Worm (Caenorhabditis elegans): Measurements from ENCODE around the gene catp-7.

Gene catp-7

DNA sequence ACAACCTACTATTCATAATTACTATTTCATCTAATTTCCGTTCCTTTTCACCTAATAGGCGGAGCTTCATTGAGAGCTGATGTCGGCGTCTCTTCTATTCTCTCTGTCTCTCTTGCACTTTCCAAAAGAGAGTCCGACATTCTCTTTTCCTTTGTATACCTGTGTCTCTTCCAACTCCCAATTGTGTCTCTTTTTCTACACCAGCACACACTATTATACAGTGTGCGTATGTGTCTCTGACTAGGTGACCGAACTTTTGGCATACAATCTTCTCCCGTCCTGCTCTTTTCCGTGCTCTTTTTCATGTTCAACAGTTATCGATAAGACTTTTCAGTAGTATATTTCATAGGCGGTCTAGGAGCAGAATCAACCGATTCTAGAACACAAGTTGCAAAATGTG is 45.5 kb upstream of the catp-7 start:
- TF ChIP-seq F37D6.2 (tag; optimal IDR thresholded peaks at IDR 0.05) (no peak), pha-4 (GFP tag; IDR thresholded peaks at IDR 0.05) (no peak), pha-4 (tag; optimal IDR thresholded peaks at IDR 0.05) (no peak), nhr-28 (tag; optimal IDR thresholded peaks at IDR 0.05) (peak; percentile 71), mes-2 (tag; optimal IDR thresholded peaks at IDR 0.05; ENCODE audit: poor library complexity, severe bottlenecking) (peak; percentile 61), ceh-20 (GFP tag; IDR thresholded peaks at IDR 0.05) (no peak), lin-39 (tag; optimal IDR thresholded peaks at IDR 0.05) (no peak), dve-1 (tag; optimal IDR thresholded peaks at IDR 0.05; ENCODE audit: insufficient read depth) (peak; percentile 44), pqm-1 (tag; optimal IDR thresholded peaks at IDR 0.05) (peak; percentile 82), nhr-77 (tag; optimal IDR thresholded peaks at IDR 0.05) (peak; percentile 18), ceh-62 (tag; optimal IDR thresholded peaks at IDR 0.05) (no peak), hlh-11 (tag; optimal IDR thresholded peaks at IDR 0.05) (peak; percentile 66), daf-16 (GFP tag; optimal IDR thresholded peaks at IDR 0.05) (no peak), daf-16 (tag; optimal IDR thresholded peaks at IDR 0.05) (peak; percentile 48), nhr-41 (GFP tag; IDR thresholded peaks at IDR 0.05) (0 out of 2 replicates have a peak, but pooled peaks have one; percentile 21), Y48G9A.11 (GFP tag; IDR thresholded peaks at IDR 0.05) (no peak), dmd-6 (GFP tag; IDR thresholded peaks at IDR 0.05) (peak; percentile 73)

DNA sequence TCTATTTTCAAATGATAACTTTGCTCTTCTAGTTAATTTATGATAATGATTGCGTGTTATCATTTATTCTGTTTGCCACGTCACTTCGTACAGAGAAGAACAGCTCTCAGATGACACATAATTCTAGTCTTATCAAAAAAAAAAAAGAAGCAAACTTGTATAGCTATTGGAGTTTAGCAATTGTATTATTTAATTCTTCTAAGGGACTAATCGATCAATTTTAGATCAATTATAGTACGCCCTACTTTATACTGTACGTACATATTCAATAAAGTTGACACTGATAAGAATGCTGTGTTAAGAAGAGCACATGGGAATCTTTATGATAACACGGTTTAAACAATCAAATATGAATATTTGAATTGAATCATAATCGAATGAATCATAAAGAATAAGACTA is 43.5 kb upstream of the catp-7 start:
- peak; percentile 20 for TF ChIP-seq aha-1 (tag)
- peak; percentile 63; the same call in 1 of the 2 replicates for TF ChIP-seq dmd-6 (GFP tag; IDR thresholded peaks at IDR 0.05)
- no peak for TF ChIP-seq mes-2 (tag; optimal IDR thresholded peaks at IDR 0.05; ENCODE audit: poor library complexity, severe bottlenecking)
- no peak for TF ChIP-seq daf-16 (GFP tag; optimal IDR thresholded peaks at IDR 0.05)
- TF ChIP-seq daf-16 (tag; optimal IDR thresholded peaks at IDR 0.05): peak; percentile 76
- no peak for TF ChIP-seq lin-1 (GFP tag; IDR thresholded peaks at IDR 0.05)
- TF ChIP-seq Y75B8A.6 (GFP tag; IDR thresholded peaks at IDR 0.05): no peak
- TF ChIP-seq nhr-77 (tag; optimal IDR thresholded peaks at IDR 0.05): peak; percentile 15
- TF ChIP-seq unc-39 (tag; optimal IDR thresholded peaks at IDR 0.05): no peak
- TF ChIP-seq fos-1 (tag; optimal IDR thresholded peaks at IDR 0.05): peak; percentile 20
- peak; percentile 74 for TF ChIP-seq nhr-28 (tag; optimal IDR thresholded peaks at IDR 0.05)
- TF ChIP-seq ztf-11 (tag; optimal IDR thresholded peaks at IDR 0.05): no peak
- no peak for TF ChIP-seq aly-2 (tag; optimal IDR thresholded peaks at IDR 0.05)
- TF ChIP-seq jun-1 (tag; optimal IDR thresholded peaks at IDR 0.05): no peak
- TF ChIP-seq pha-4 (GFP tag; IDR thresholded peaks at IDR 0.05): 0 out of 2 replicates have a peak, but pooled peaks have one; percentile 38
- no peak for TF ChIP-seq pha-4 (tag; optimal IDR thresholded peaks at IDR 0.05)
- TF ChIP-seq nhr-41 (GFP tag; IDR thresholded peaks at IDR 0.05): no peak
- no peak for TF ChIP-seq nhr-111 (GFP tag; optimal IDR thresholded peaks at IDR 0.05)
- TF ChIP-seq hlh-30 (tag; optimal IDR thresholded peaks at IDR 0.05; ENCODE audit: insufficient read depth): no peak
- no peak for TF ChIP-seq lir-3 (tag; optimal IDR thresholded peaks at IDR 0.05)
- TF ChIP-seq lim-7 (GFP tag; IDR thresholded peaks at IDR 0.05): no peak
- TF ChIP-seq php-3 (GFP tag; IDR thresholded peaks at IDR 0.05): peak; percentile 41; the same call in 1 of the 2 replicates
- TF ChIP-seq duxl-1 (tag; optimal IDR thresholded peaks at IDR 0.05; ENCODE audit: poor library complexity): no peak
- TF ChIP-seq pqm-1 (tag; optimal IDR thresholded peaks at IDR 0.05): peak; percentile 86
- no peak for TF ChIP-seq T20F7.1 (GFP tag; optimal IDR thresholded peaks at IDR 0.05)
- no peak for TF ChIP-seq hmg-1.1 (GFP tag; IDR thresholded peaks at IDR 0.05)
- peak in 1 of 2 experiments; percentile 23 for TF ChIP-seq mdl-1 (tag; optimal IDR thresholded peaks at IDR 0.05)
- no peak for TF ChIP-seq fkh-10 (GFP tag; optimal IDR thresholded peaks at IDR 0.05)
- TF ChIP-seq ZK337.2 (GFP tag; IDR thresholded peaks at IDR 0.05): no peak
- no peak for TF ChIP-seq unc-130 (GFP tag; optimal IDR thresholded peaks at IDR 0.05)
- no peak for TF ChIP-seq F44E2.7 (GFP tag; IDR thresholded peaks at IDR 0.05)
- peak; percentile 27 for TF ChIP-seq dve-1 (tag; optimal IDR thresholded peaks at IDR 0.05; ENCODE audit: insufficient read depth)
- TF ChIP-seq sdz-12 (GFP tag; optimal IDR thresholded peaks at IDR 0.05): no peak
- TF ChIP-seq nhr-48 (tag; optimal IDR thresholded peaks at IDR 0.05): peak; percentile 13
- TF ChIP-seq tag-97 (GFP tag; IDR thresholded peaks at IDR 0.05): no peak
- no peak for TF ChIP-seq zip-11 (GFP tag; IDR thresholded peaks at IDR 0.05)
- TF ChIP-seq madf-9 (GFP tag; conservative IDR thresholded peaks at IDR 0.05): no peak
- no peak for TF ChIP-seq nhr-25 (tag; optimal IDR thresholded peaks at IDR 0.05; ENCODE audit: borderline replicate concordance, insufficient read depth)
- peak; percentile 17 for TF ChIP-seq mep-1 (tag; optimal IDR thresholded peaks at IDR 0.05)
